Fruit fly (Drosophila melanogaster) whole organism, embryonic: ENCODE measurements around the gene pdm2.

ENCODE experiments used
- Ada2b ChIP-seq: fragments of 200-800 bp; sonication (Bioruptor generic); IDR thresholded peaks from 2 replicates; pipeline ENCODE4 v1.3.6; 2022; ENCODE audit warnings: missing biosample characterization, missing genetic modification characterization
- Atf-2 ChIP-seq: fragments of 200-800 bp; sonication (Bioruptor generic); optimal IDR thresholded peaks from 2 replicates; lab custom pipeline; 2016; ENCODE audit warnings: missing biosample characterization, missing genetic modification characterization
- CG10147 ChIP-seq: fragments of 200-800 bp; sonication (Bioruptor generic); optimal IDR thresholded peaks from 2 replicates; lab custom pipeline; 2019; ENCODE audit warnings: missing biosample characterization, mild to moderate bottlenecking, missing genetic modification characterization, moderate library complexity
- CG10959 ChIP-seq: fragments of 200-800 bp; sonication (Bioruptor generic); IDR thresholded peaks from 2 replicates; pipeline ENCODE4 v1.3.6; 2022; ENCODE audit warnings: missing biosample characterization, missing genetic modification characterization
- CG11247 ChIP-seq: fragments of 200-800 bp; sonication (Bioruptor generic); IDR thresholded peaks from 2 replicates; pipeline ENCODE4 v1.3.6; 2022; ENCODE audit warnings: missing biosample characterization, missing genetic modification characterization
- CG11696 ChIP-seq: fragments of 200-800 bp; sonication (Bioruptor generic); IDR thresholded peaks from 2 replicates; pipeline ENCODE4 v1.3.6; 2022; ENCODE audit warnings: missing biosample characterization, missing genetic modification characterization
- CG12219 ChIP-seq: fragments of 200-800 bp; sonication (Bioruptor generic); optimal IDR thresholded peaks from 3 replicates; lab custom pipeline; 2018; ENCODE audit warnings: missing biosample characterization, mild to moderate bottlenecking, missing genetic modification characterization
- CG12391 ChIP-seq: fragments of 200-800 bp; sonication (Bioruptor generic); optimal IDR thresholded peaks from 3 replicates; lab custom pipeline; 2018; ENCODE audit warnings: missing biosample characterization, mild to moderate bottlenecking, missing genetic modification characterization, moderate library complexity
- CG1647 ChIP-seq: fragments of 200-800 bp; sonication (Bioruptor generic); optimal IDR thresholded peaks from 3 replicates; lab custom pipeline; 2016; ENCODE audit warnings: missing biosample characterization, missing genetic modification characterization
- CG16815 ChIP-seq: fragments of 200-800 bp; sonication (Bioruptor generic); optimal IDR thresholded peaks from 3 replicates; lab custom pipeline; 2017; ENCODE audit warnings: missing biosample characterization, mild to moderate bottlenecking, missing genetic modification characterization
- CG17912 ChIP-seq: fragments of 200-800 bp; sonication (Bioruptor generic); optimal IDR thresholded peaks from 2 replicates; lab custom pipeline; 2018; ENCODE audit warnings: missing biosample characterization, mild to moderate bottlenecking, missing genetic modification characterization
- CG1792 ChIP-seq: fragments of 200-800 bp; sonication (Bioruptor generic); optimal IDR thresholded peaks from 2 replicates; lab custom pipeline; 2016; ENCODE audit warnings: missing biosample characterization, missing genetic modification characterization
- CG18476 ChIP-seq: fragments of 200-800 bp; sonication (Bioruptor generic); optimal IDR thresholded peaks from 2 replicates; lab custom pipeline; 2016; ENCODE audit warnings: missing biosample characterization, mild to moderate bottlenecking, missing genetic modification characterization
- CG2116 ChIP-seq: fragments of 200-800 bp; sonication (Bioruptor generic); optimal IDR thresholded peaks from 3 replicates; lab custom pipeline; 2018; ENCODE audit warnings: missing biosample characterization, mild to moderate bottlenecking, missing genetic modification characterization
- CG32767 ChIP-seq: fragments of 200-800 bp; sonication (Bioruptor generic); IDR thresholded peaks from 2 replicates; pipeline ENCODE4 v1.3.6; 2022; ENCODE audit warnings: missing biosample characterization, missing genetic modification characterization
- CG5245 ChIP-seq: fragments of 200-800 bp; sonication (Bioruptor generic); optimal IDR thresholded peaks from 3 replicates; lab custom pipeline; 2016; ENCODE audit warnings: missing biosample characterization, missing genetic modification characterization
- CG6683 ChIP-seq: fragments of 200-800 bp; sonication (Bioruptor generic); optimal IDR thresholded peaks from 2 replicates; lab custom pipeline; 2017; ENCODE audit warnings: missing biosample characterization, mild to moderate bottlenecking, missing genetic modification characterization, missing genetic modification reagents
- CG7556 ChIP-seq: fragments of 200-800 bp; sonication (Bioruptor generic); optimal IDR thresholded peaks from 2 replicates; lab custom pipeline; 2017; ENCODE audit warnings: missing biosample characterization, mild to moderate bottlenecking, missing genetic modification characterization
- Dbx ChIP-seq: fragments of 200-800 bp; sonication (Bioruptor generic); IDR thresholded peaks from 3 replicates; pipeline ENCODE4 v1.3.6; 2022; ENCODE audit warnings: missing biosample characterization, missing genetic modification characterization
- Dll ChIP-seq: fragments of 200-800 bp; sonication (Bioruptor generic); IDR thresholded peaks from 4 replicates; pipeline ENCODE4 v1.3.6; 2022; ENCODE audit warnings: missing biosample characterization, missing genetic modification characterization; ENCODE audit not compliant: partially characterized antibody
- Ets97D ChIP-seq: fragments of 200-800 bp; sonication (Bioruptor generic); optimal IDR thresholded peaks from 3 replicates; lab custom pipeline; 2016; ENCODE audit warnings: missing biosample characterization, missing genetic modification characterization
- Gug ChIP-seq: fragments of 200-800 bp; sonication (Bioruptor generic); IDR thresholded peaks from 4 replicates; pipeline ENCODE4 v1.3.6; 2022; ENCODE audit warnings: missing biosample characterization, missing genetic modification characterization
- Hey ChIP-seq: fragments of 200-800 bp; sonication (Bioruptor generic); optimal IDR thresholded peaks from 3 replicates; lab custom pipeline; 2018; ENCODE audit warnings: missing biosample characterization, mild to moderate bottlenecking, missing genetic modification characterization
- Hr39 ChIP-seq: fragments of >200 bp; optimal IDR thresholded peaks from 2 replicates; lab custom pipeline; 2017
- Hr51 ChIP-seq, 2 experiments: fragments of 200-800 bp; sonication (Bioruptor generic); optimal IDR thresholded peaks; 2 replicates in 1 of 2; 3 replicates in 1 of 2; lab custom pipeline; 2016 to 2018; ENCODE audit warnings: missing biosample characterization in 2 of 2, missing genetic modification characterization in 2 of 2, mild to moderate bottlenecking in 1 of 2, moderate library complexity in 1 of 2
- Kr ChIP-seq: fragments of 200-800 bp; sonication (Bioruptor generic); optimal IDR thresholded peaks from 2 replicates; lab custom pipeline; 2017; ENCODE audit warnings: missing biosample characterization, mild to moderate bottlenecking, missing genetic modification characterization
- MESR4 ChIP-seq: fragments of 200-800 bp; sonication (Bioruptor generic); optimal IDR thresholded peaks from 2 replicates; lab custom pipeline; 2018; ENCODE audit warnings: missing biosample characterization, mild to moderate bottlenecking, missing genetic modification characterization, moderate library complexity
- Rfx ChIP-seq: fragments of 200-800 bp; sonication (Bioruptor generic); IDR thresholded peaks from 2 replicates; pipeline ENCODE4 v1.3.6; 2022; ENCODE audit warnings: missing biosample characterization, missing genetic modification characterization
- Six4 ChIP-seq: fragments of 200-800 bp; sonication (Bioruptor generic); optimal IDR thresholded peaks from 2 replicates; lab custom pipeline; 2016; ENCODE audit warnings: missing biosample characterization, missing genetic modification characterization
- Spps ChIP-seq: fragments of 200-800 bp; sonication (Bioruptor generic); optimal IDR thresholded peaks from 2 replicates; lab custom pipeline; 2018; ENCODE audit warnings: missing biosample characterization, mild to moderate bottlenecking, missing genetic modification characterization
- Stat92E ChIP-seq, 3 experiments: fragments of >200 bp in 2 of 3; fragments of 200-800 bp in 1 of 3; sonication (Bioruptor generic) in 1 of 3; optimal IDR thresholded peaks; 2 replicates each; lab custom pipeline; 2017 to 2019; ENCODE audit warnings: missing biosample characterization in 3 of 3, missing genetic modification characterization in 3 of 3, mild to moderate bottlenecking in 1 of 3, moderate library complexity in 1 of 3
- Taf1 ChIP-seq: fragments of 200-800 bp; sonication (Bioruptor generic); IDR thresholded peaks from 2 replicates; pipeline ENCODE4 v1.3.6; 2022; ENCODE audit warnings: missing biosample characterization, missing genetic modification characterization
- Trl ChIP-seq, 3 experiments: fragments of >200 bp in 2 of 3; fragments of 200-800 bp in 1 of 3; sonication (Bioruptor generic) in 1 of 3; optimal IDR thresholded peaks; 2 replicates in 1 of 3; 3 replicates in 2 of 3; lab custom pipeline; 2016 to 2017; ENCODE audit warnings: missing biosample characterization in 1 of 3, missing genetic modification characterization in 1 of 3
- Usf ChIP-seq: fragments of 200-800 bp; sonication (Bioruptor generic); optimal IDR thresholded peaks from 2 replicates; lab custom pipeline; 2017; ENCODE audit warnings: missing genotype, missing biosample characterization, missing genetic modification characterization
- aop ChIP-seq: fragments of 200-800 bp; sonication (Bioruptor generic); IDR thresholded peaks from 2 replicates; pipeline ENCODE4 v1.3.6; 2022; ENCODE audit warnings: missing biosample characterization, missing genetic modification characterization
- ap ChIP-seq: fragments of 200-800 bp; sonication (Bioruptor generic); IDR thresholded peaks from 2 replicates; pipeline ENCODE4 v1.3.6; 2022; ENCODE audit warnings: missing biosample characterization, missing genetic modification characterization
- dm ChIP-seq: fragments of 200-800 bp; sonication (Bioruptor generic); optimal IDR thresholded peaks from 3 replicates; lab custom pipeline; 2016; ENCODE audit warnings: missing biosample characterization, missing genetic modification characterization
- dmrt99B ChIP-seq: fragments of 200-800 bp; sonication (Bioruptor generic); optimal IDR thresholded peaks from 2 replicates; lab custom pipeline; 2018; ENCODE audit warnings: missing biosample characterization, mild to moderate bottlenecking, missing genetic modification characterization, moderate library complexity
- esg ChIP-seq: fragments of 200-800 bp; sonication (Bioruptor generic); conservative IDR thresholded peaks from 2 replicates; pipeline ENCODE4 v1.3.6; 2022; ENCODE audit warnings: missing biosample characterization, missing genetic modification characterization
- exex ChIP-seq: fragments of 200-800 bp; sonication (Bioruptor generic); optimal IDR thresholded peaks from 4 replicates; lab custom pipeline; 2018; ENCODE audit warnings: missing biosample characterization, mild to moderate bottlenecking, missing genetic modification characterization, moderate library complexity
- gcm ChIP-seq: fragments of 200-800 bp; sonication (Bioruptor generic); optimal IDR thresholded peaks from 2 replicates; lab custom pipeline; 2019; ENCODE audit warnings: missing biosample characterization, mild to moderate bottlenecking, missing genetic modification characterization, moderate library complexity
- hbn ChIP-seq: fragments of 200-800 bp; sonication (Bioruptor generic); IDR thresholded peaks from 2 replicates; pipeline ENCODE4 v1.3.6; 2022; ENCODE audit warnings: missing biosample characterization, missing genetic modification characterization; ENCODE audit not compliant: partially characterized antibody
- jing ChIP-seq: fragments of 200-800 bp; sonication (Bioruptor generic); optimal IDR thresholded peaks from 2 replicates; lab custom pipeline; 2018; ENCODE audit warnings: missing biosample characterization, mild to moderate bottlenecking, missing genetic modification characterization
- lab ChIP-seq: fragments of 200-800 bp; sonication (Bioruptor generic); optimal IDR thresholded peaks from 3 replicates; lab custom pipeline; 2017; ENCODE audit warnings: missing biosample characterization, missing genetic modification characterization, mild to moderate bottlenecking, moderate library complexity, missing genetic modification reagents
- shn ChIP-seq: fragments of 200-800 bp; sonication (Bioruptor generic); optimal IDR thresholded peaks from 3 replicates; lab custom pipeline; 2016; ENCODE audit warnings: missing biosample characterization, missing genetic modification characterization
- sisA ChIP-seq: fragments of 200-800 bp; sonication (Bioruptor generic); IDR thresholded peaks from 2 replicates; pipeline ENCODE4 v1.3.6; 2022; ENCODE audit warnings: missing biosample characterization, missing genetic modification characterization
- sna ChIP-seq: fragments of 200-800 bp; sonication (Bioruptor generic); IDR thresholded peaks from 2 replicates; pipeline ENCODE4 v1.3.6; 2022; ENCODE audit warnings: missing biosample characterization, missing genetic modification characterization; ENCODE audit not compliant: partially characterized antibody
- twi ChIP-seq: fragments of 200-800 bp; optimal IDR thresholded peaks from 2 replicates; lab custom pipeline; 2019; ENCODE audit warnings: missing biosample characterization, mild to moderate bottlenecking, missing genetic modification characterization, moderate library complexity

Gene pdm2

DNA sequence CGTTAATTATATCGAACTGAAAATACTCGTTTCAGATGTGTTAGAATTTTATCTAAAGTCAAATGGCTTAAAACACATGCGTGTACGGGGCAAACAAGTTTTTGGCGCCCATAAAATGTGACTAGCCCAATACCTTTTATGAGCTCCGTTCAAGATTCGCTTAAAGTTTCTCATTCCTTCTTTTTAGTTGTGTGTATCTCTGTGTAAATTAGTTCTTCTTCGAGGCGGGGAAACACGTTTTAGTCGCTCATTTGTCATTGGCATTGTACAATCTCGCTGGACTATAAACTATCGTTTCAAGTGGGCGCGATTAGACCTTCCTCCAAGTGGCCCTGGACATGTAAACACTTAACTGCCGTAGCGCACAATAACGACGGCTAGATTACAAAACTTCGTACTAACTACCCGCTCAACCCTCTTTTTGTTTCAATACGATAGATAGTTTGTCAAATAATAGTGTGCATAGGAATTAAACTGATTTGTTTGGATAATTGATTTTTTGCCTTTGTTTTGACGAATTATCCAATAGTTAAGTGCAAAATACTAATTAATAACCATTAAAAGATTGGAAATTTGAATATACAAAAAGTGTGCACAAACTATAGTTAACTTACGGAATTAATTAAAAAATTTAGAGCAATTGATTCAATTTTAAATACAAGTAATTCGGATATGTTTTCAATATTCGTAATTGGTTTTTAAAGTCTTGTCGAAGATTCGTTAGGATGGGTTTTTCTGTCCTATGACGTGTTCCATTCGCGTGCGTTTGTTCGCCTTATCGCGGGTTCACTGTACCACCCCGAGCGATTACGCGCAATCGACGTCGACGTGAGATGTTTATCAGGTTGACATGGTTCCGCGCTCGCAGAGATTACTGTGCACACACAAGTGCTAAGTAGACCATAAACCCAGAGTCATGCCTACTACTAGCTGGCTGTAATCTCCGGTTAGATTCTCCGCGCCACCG lies 63.7 kb downstream of the pdm2 start (continued):
- TF ChIP-seq esg (GFP tag; lab: Robert Waterston, UW) (no peak), CG18476 (GFP tag; lab: Kevin White, UChicago) (peak; percentile 63), Hr51 (GFP tag; optimal IDR thresholded peaks at IDR 0.05; lab: Kevin White, UChicago) (peak in 1 of 2 experiments; percentile 49), CG16815 (GFP tag; lab: Kevin White, UChicago) (no peak), Dll (GFP tag; lab: Robert Waterston, UW) (no peak), Rfx (GFP tag; lab: Robert Waterston, UW) (peak; percentile 60), CG10147 (peak; percentile 29), Usf (GFP tag; lab: Kevin White, UChicago) (no peak), Taf1 (GFP tag; lab: Robert Waterston, UW) (peak; percentile 32; the same call in 1 of the 2 replicates), lab (GFP tag; lab: Kevin White, UChicago) (peak; percentile 69), CG32767 (GFP tag; lab: Robert Waterston, UW) (no peak), Gug (GFP tag; lab: Robert Waterston, UW) (peak; percentile 67; the same call in 3 of the 4 replicates), CG7556 (GFP tag; lab: Kevin White, UChicago) (peak; percentile 39), CG17912 (no peak), Atf-2 (GFP tag; lab: Kevin White, UChicago) (no peak), hbn (GFP tag; lab: Robert Waterston, UW) (no peak), exex (tag; lab: Kevin White, UChicago) (peak; percentile 86), Ada2b (GFP tag; lab: Robert Waterston, UW) (peak; percentile 63), Spps (tag; lab: Kevin White, UChicago) (no peak), Hey (tag; lab: Kevin White, UChicago) (peak; percentile 89), Trl (optimal IDR thresholded peaks at IDR 0.05; lab: Kevin White, UChicago) (peak in 1 of 2 experiments; percentile 3), Trl (GFP tag; optimal IDR thresholded peaks at IDR 0.05; lab: Kevin White, UChicago) (no peak), CG2116 (no peak), twi (tag; lab: Kevin White, UChicago) (no peak), CG11696 (GFP tag; lab: Robert Waterston, UW) (0 out of 2 replicates have a peak, but pooled peaks have one; percentile 31), sna (no peak), Kr (no peak), aop (GFP tag; lab: Robert Waterston, UW) (no peak), sisA (GFP tag; lab: Robert Waterston, UW) (peak; percentile 50; the same call in 1 of the 2 replicates), jing (GFP tag; lab: Kevin White, UChicago) (no peak), ap (GFP tag; lab: Robert Waterston, UW) (no peak), CG1792 (GFP tag; lab: Kevin White, UChicago) (no peak), shn (GFP tag; lab: Kevin White, UChicago) (no peak), CG5245 (peak; percentile 4), dmrt99B (tag; lab: Kevin White, UChicago) (peak; percentile 57), CG12391 (tag; lab: Kevin White, UChicago) (peak; percentile 47), Hr39 (lab: Kevin White, UChicago) (no peak), Stat92E (GFP tag; optimal IDR thresholded peaks at IDR 0.05; lab: Kevin White, UChicago) (no peak), MESR4 (GFP tag; lab: Kevin White, UChicago) (no peak), CG6683 (GFP tag; lab: Kevin White, UChicago) (peak; percentile 50), Dbx (GFP tag; lab: Robert Waterston, UW) (peak; percentile 82), CG11247 (GFP tag; lab: Robert Waterston, UW) (peak; percentile 42; the same call in 1 of the 2 replicates), dm (GFP tag; lab: Kevin White, UChicago) (no peak), gcm (GFP tag; lab: Kevin White, UChicago) (no peak), CG1647 (GFP tag; lab: Kevin White, UChicago) (no peak), Six4 (GFP tag; lab: Kevin White, UChicago) (no peak), Ets97D (no peak), CG10959 (GFP tag; lab: Robert Waterston, UW) (peak; percentile 22; the same call in 1 of the 2 replicates), CG12219 (GFP tag; lab: Kevin White, UChicago) (no peak)
